Fruit fly (Drosophila melanogaster): ENCODE data around the gene Rbsn-5.

Gene Rbsn-5

dm6 chr2L:8156682-8157081, 3.0 kb upstream of the Rbsn-5 start (continued):
- peak; percentile 63 for TF ChIP-seq Sox102F (GFP tag; optimal IDR thresholded peaks at IDR 0.05)
- peak; percentile 64 for TF ChIP-seq Met (GFP tag; optimal IDR thresholded peaks at IDR 0.05)
- peak; percentile 48 for TF ChIP-seq net (GFP tag; optimal IDR thresholded peaks at IDR 0.05)
- TF ChIP-seq Blimp-1 (GFP tag; optimal IDR thresholded peaks at IDR 0.05), result no peak
- peak; percentile 72 for TF ChIP-seq lz (GFP tag; optimal IDR thresholded peaks at IDR 0.05)
- no peak; the same call in 1 of the 2 replicates for TF ChIP-seq Gug (GFP tag; IDR thresholded peaks at IDR 0.05)
- peak; percentile 88 for TF ChIP-seq fkh (GFP tag; optimal IDR thresholded peaks at IDR 0.05)
- peak in 1 of 2 experiments; percentile 4 for TF ChIP-seq salr (GFP tag; optimal IDR thresholded peaks at IDR 0.05)

- TF ChIP-seq svp (GFP tag) (peak; percentile 75), Met (GFP tag; optimal IDR thresholded peaks at IDR 0.05) (no peak)
Measured at dm6 chr2L:8157166-8157565, 2.5 kb upstream of the Rbsn-5 start.

DNA sequence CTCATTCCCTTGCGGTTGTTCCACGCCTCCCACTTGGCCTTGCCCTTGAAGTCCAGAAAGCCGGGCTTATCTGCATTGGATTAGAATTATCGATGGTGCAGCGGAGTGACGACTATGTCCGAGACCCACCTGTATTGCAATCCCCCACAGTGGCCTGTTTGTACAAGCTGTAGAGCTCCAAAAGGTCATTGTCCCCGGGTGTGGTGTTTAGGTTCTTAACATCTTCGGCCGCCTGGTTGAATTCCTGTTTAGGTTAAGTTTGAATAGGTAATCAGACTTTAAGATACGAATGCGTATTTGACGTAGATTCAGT, 2.3 kb downstream of the Rbsn-5 start:
- no peak for TF ChIP-seq vri (GFP tag; optimal IDR thresholded peaks at IDR 0.05)

- TF ChIP-seq CG6808 (GFP tag; optimal IDR thresholded peaks at IDR 0.05) (peak; percentile 97), svp (GFP tag) (peak; percentile 98), CG6163 (GFP tag; IDR thresholded peaks at IDR 0.05) (peak; percentile 95), lz (GFP tag; optimal IDR thresholded peaks at IDR 0.05) (peak; percentile 93), Met (GFP tag; optimal IDR thresholded peaks at IDR 0.05) (peak; percentile 95), CG11762 (GFP tag; optimal IDR thresholded peaks at IDR 0.05; ENCODE audit: insufficient read depth) (peak; percentile 90), achi (GFP tag; optimal IDR thresholded peaks at IDR 0.05) (peak; percentile 94), spab (GFP tag; optimal IDR thresholded peaks at IDR 0.05) (peak; percentile 95), ss (GFP tag; optimal IDR thresholded peaks at IDR 0.05) (peak; percentile 97 to 98), Lpt (GFP tag; optimal IDR thresholded peaks at IDR 0.05) (peak; percentile 95), Sox15 (GFP tag; optimal IDR thresholded peaks at IDR 0.05) (peak; percentile 89), OdsH (GFP tag; optimal IDR thresholded peaks at IDR 0.05) (peak; percentile 94), Hr38 (GFP tag; optimal IDR thresholded peaks at IDR 0.05) (peak; percentile 69), cyc (GFP tag; optimal IDR thresholded peaks at IDR 0.05) (peak; percentile 93), dsx (GFP tag; optimal IDR thresholded peaks at IDR 0.05; ENCODE audit: poor library complexity, severe bottlenecking) (peak; percentile 96), Sox14 (GFP tag; optimal IDR thresholded peaks at IDR 0.05) (peak; percentile 97), Eip75B (GFP tag; optimal IDR thresholded peaks at IDR 0.05) (peak; percentile 92), esn (GFP tag; optimal IDR thresholded peaks at IDR 0.05) (peak; percentile 97), Gug (GFP tag; IDR thresholded peaks at IDR 0.05) (peak; percentile 91), Blimp-1 (GFP tag; optimal IDR thresholded peaks at IDR 0.05) (peak; percentile 92), Sox102F (GFP tag; optimal IDR thresholded peaks at IDR 0.05) (peak; percentile 97), net (GFP tag; optimal IDR thresholded peaks at IDR 0.05) (peak; percentile 98), CG16779 (tag; optimal IDR thresholded peaks at IDR 0.05) (peak; percentile 97), fd85E (GFP tag; optimal IDR thresholded peaks at IDR 0.05) (peak; percentile 85), CG10631 (GFP tag; optimal IDR thresholded peaks at IDR 0.05) (peak; percentile 94), CG10669 (GFP tag; optimal IDR thresholded peaks at IDR 0.05) (peak; percentile 97), CG6792 (GFP tag; optimal IDR thresholded peaks at IDR 0.05) (peak; percentile 96), CG6276 (GFP tag; optimal IDR thresholded peaks at IDR 0.05) (peak; percentile 98), Eip93F (GFP tag; optimal IDR thresholded peaks at IDR 0.05) (peak; percentile 96), vri (GFP tag; optimal IDR thresholded peaks at IDR 0.05) (peak; percentile 91), salr (GFP tag; optimal IDR thresholded peaks at IDR 0.05) (peak; percentile 75 to 93), pdm3 (GFP tag; optimal IDR thresholded peaks at IDR 0.05) (peak; percentile 94), CG4318 (GFP tag; optimal IDR thresholded peaks at IDR 0.05) (peak; percentile 89), CG32006 (GFP tag; optimal IDR thresholded peaks at IDR 0.05) (peak; percentile 97), Ets96B (tag; optimal IDR thresholded peaks at IDR 0.05) (peak; percentile 98), eg (GFP tag; IDR thresholded peaks at IDR 0.05) (peak; percentile 97), Smox (GFP tag; optimal IDR thresholded peaks at IDR 0.05) (peak; percentile 95), Hr39 (GFP tag; optimal IDR thresholded peaks at IDR 0.05) (peak; percentile 94), CG9139 (GFP tag; optimal IDR thresholded peaks at IDR 0.05) (peak; percentile 95), CG31627 (GFP tag; optimal IDR thresholded peaks at IDR 0.05) (peak; percentile 95), CG3032 (tag; optimal IDR thresholded peaks at IDR 0.05) (peak; percentile 97)
Measured at dm6 chr2L:8162307-8163024, 2.8 kb downstream of the Rbsn-5 start, which contains the start of gene Acbp1. Gene Acbp1 (minus strand): TSS chr2L:8162452.

All from whole organism, prepupa.